Worm (Caenorhabditis elegans) whole organism, young adult: ENCODE results near the gene T26G10.5.

Experiments
- D2030.7 ChIP-seq: fragments of 200-800 bp; sonication (Bioruptor generic); IDR thresholded peaks from 2 replicates; pipeline ENCODE4 v1.3.6; 2022; ENCODE audit warnings: missing genetic modification reagents, missing genetic modification characterization, missing compliant biosample characterization
- F23B12.7 ChIP-seq: sonication (generic microtip); optimal IDR thresholded peaks from 2 replicates; lab custom pipeline; 2017; ENCODE audit warnings: missing genetic modification characterization, mild to moderate bottlenecking, missing compliant biosample characterization, antibody characterized with exemption, moderate library complexity; ENCODE audit not compliant: insufficient read depth
- F33H1.4 ChIP-seq: fragments of 200-800 bp; sonication (Bioruptor generic); IDR thresholded peaks from 2 replicates; pipeline ENCODE4 v1.3.6; 2022; ENCODE audit warnings: missing genetic modification reagents, missing genetic modification characterization, missing compliant biosample characterization
- F39B2.1 ChIP-seq: fragments of 200-800 bp; sonication (Bioruptor generic); IDR thresholded peaks from 2 replicates; pipeline ENCODE4 v1.3.6; 2022; ENCODE audit warnings: missing genetic modification reagents, missing genetic modification characterization, missing compliant biosample characterization
- F49E8.2 ChIP-seq: sonication (generic microtip); optimal IDR thresholded peaks from 3 replicates; lab custom pipeline; 2017; ENCODE audit warnings: missing genetic modification characterization, mild to moderate bottlenecking, missing compliant biosample characterization, antibody characterized with exemption, moderate library complexity; ENCODE audit not compliant: insufficient read depth
- F57C9.4 ChIP-seq: sonication (generic microtip); optimal IDR thresholded peaks from 2 replicates; lab custom pipeline; 2017; ENCODE audit warnings: mild to moderate bottlenecking, missing genetic modification characterization, missing compliant biosample characterization
- K11D2.4 ChIP-seq: fragments of 200-800 bp; sonication (Bioruptor generic); IDR thresholded peaks from 2 replicates; pipeline ENCODE4 v1.3.6; 2022; ENCODE audit warnings: missing genetic modification reagents, missing genetic modification characterization, missing compliant biosample characterization
- Y95B8A.8 ChIP-seq: fragments of 200-800 bp; sonication (Bioruptor generic); IDR thresholded peaks from 2 replicates; pipeline ENCODE4 v1.3.6; 2022; ENCODE audit warnings: missing genetic modification reagents, missing genetic modification characterization, missing compliant biosample characterization
- attf-5 ChIP-seq: fragments of 200-800 bp; sonication (Bioruptor generic); optimal IDR thresholded peaks from 2 replicates; lab custom pipeline; 2018; ENCODE audit warnings: mild to moderate bottlenecking, missing genetic modification characterization, missing compliant biosample characterization
- cebp-1 ChIP-seq, 2 experiments: fragments of 200-800 bp in 1 of 2; sonication (Bioruptor generic) in 1 of 2; sonication (generic microtip) in 1 of 2; IDR thresholded peaks in 1 of 2; optimal IDR thresholded peaks in 1 of 2; 2 replicates each; pipeline versions ENCODE4 v1.3.6 to Lab custom; 2017 to 2022; ENCODE audit warnings: missing compliant biosample characterization in 2 of 2, missing genetic modification characterization in 2 of 2, mild to moderate bottlenecking in 1 of 2, missing genetic modification reagents in 1 of 2, moderate library complexity in 1 of 2
- ceh-91 ChIP-seq: fragments of 200-800 bp; sonication (Bioruptor generic); IDR thresholded peaks from 2 replicates; pipeline ENCODE4 v1.3.6; 2022; ENCODE audit warnings: missing genetic modification reagents, missing genetic modification characterization, missing compliant biosample characterization
- dox-1 ChIP-seq: fragments of 200-800 bp; sonication (Bioruptor generic); IDR thresholded peaks from 2 replicates; pipeline ENCODE4 v1.3.6; 2022; ENCODE audit warnings: missing genetic modification reagents, missing genetic modification characterization, missing compliant biosample characterization
- fkh-3 ChIP-seq: sonication (generic microtip); optimal IDR thresholded peaks from 2 replicates; lab custom pipeline; 2016; ENCODE audit warnings: mild to moderate bottlenecking, missing genetic modification characterization, missing compliant biosample characterization
- hmg-1.2 ChIP-seq: fragments of 200-800 bp; sonication (Bioruptor generic); IDR thresholded peaks from 2 replicates; pipeline ENCODE4 v1.3.6; 2022; ENCODE audit warnings: missing genetic modification reagents, missing genetic modification characterization, missing compliant biosample characterization
- hsf-1 ChIP-seq: fragments of 200-800 bp; sonication (Bioruptor generic); IDR thresholded peaks from 2 replicates; pipeline ENCODE4 v1.3.6; 2022; ENCODE audit warnings: missing genetic modification reagents, missing genetic modification characterization, missing compliant biosample characterization
- lin-35 ChIP-seq, 3 experiments: fragments of 150-350 bp in 2 of 3; sonication (generic microtip) in 1 of 3; optimal IDR thresholded peaks; 2 replicates each; lab custom pipeline; 2014 to 2018; ENCODE audit warnings: missing biosample characterization in 3 of 3, missing genetic modification characterization in 3 of 3, missing genetic modification reagents in 3 of 3
- lin-54 ChIP-seq: fragments of 200-800 bp; sonication (Bioruptor generic); optimal IDR thresholded peaks from 2 replicates; lab custom pipeline; 2018; ENCODE audit warnings: mild to moderate bottlenecking, missing genetic modification characterization, missing compliant biosample characterization
- lsl-1 ChIP-seq: fragments of 200-800 bp; sonication (Bioruptor generic); optimal IDR thresholded peaks from 2 replicates; lab custom pipeline; 2018; ENCODE audit warnings: mild to moderate bottlenecking, missing genetic modification characterization, moderate library complexity, missing compliant biosample characterization
- madf-8 ChIP-seq: fragments of 200-800 bp; sonication (Bioruptor generic); conservative IDR thresholded peaks from 2 replicates; pipeline ENCODE4 v1.3.6; 2022; ENCODE audit warnings: missing genetic modification reagents, missing genetic modification characterization, missing compliant biosample characterization
- mcd-1 ChIP-seq: fragments of 200-800 bp; sonication (Bioruptor generic); IDR thresholded peaks from 2 replicates; pipeline ENCODE4 v1.3.6; 2022; ENCODE audit warnings: missing genetic modification reagents, missing genetic modification characterization, missing compliant biosample characterization
- nhr-27 ChIP-seq: fragments of 200-800 bp; sonication (Bioruptor generic); optimal IDR thresholded peaks from 2 replicates; lab custom pipeline; 2018; ENCODE audit warnings: mild to moderate bottlenecking, missing genetic modification characterization, moderate library complexity, missing compliant biosample characterization
- nhr-80 ChIP-seq: sonication (generic microtip); optimal IDR thresholded peaks from 2 replicates; lab custom pipeline; 2016; ENCODE audit warnings: missing genetic modification characterization, missing compliant biosample characterization
- pbrm-1 ChIP-seq: fragments of 200-800 bp; sonication (Bioruptor generic); IDR thresholded peaks from 2 replicates; pipeline ENCODE4 v1.3.6; 2022; ENCODE audit warnings: missing genetic modification reagents, missing genetic modification characterization, missing compliant biosample characterization
- pha-4 ChIP-seq: fragments of 150-350 bp; sonication (generic microtip); optimal IDR thresholded peaks from 2 replicates; lab custom pipeline; 2014; ENCODE audit warnings: missing biosample characterization, missing genetic modification reagents, missing genetic modification characterization
- rpc-1 ChIP-seq, 2 experiments: fragments of 150-350 bp in 1 of 2; sonication (generic microtip) in 1 of 2; optimal IDR thresholded peaks; 2 replicates each; lab custom pipeline; 2014 to 2018; ENCODE audit warnings: missing biosample characterization in 1 of 2, missing genetic modification characterization in 1 of 2, missing genetic modification reagents in 1 of 2, missing genotype in 1 of 2
- sea-2 ChIP-seq: fragments of 200-800 bp; sonication (Bioruptor generic); IDR thresholded peaks from 2 replicates; pipeline ENCODE4 v1.3.6; 2022; ENCODE audit warnings: missing genetic modification characterization, missing compliant biosample characterization
- snpc-1.3 ChIP-seq: sonication (generic microtip); optimal IDR thresholded peaks from 2 replicates; lab custom pipeline; 2017; ENCODE audit warnings: missing genetic modification characterization, mild to moderate bottlenecking, missing compliant biosample characterization, antibody characterized with exemption, moderate library complexity, missing genotype, missing genetic modification reagents; ENCODE audit not compliant: insufficient read depth
- snpc-3.4 ChIP-seq: sonication (generic microtip); optimal IDR thresholded peaks from 2 replicates; lab custom pipeline; 2017; ENCODE audit warnings: missing genetic modification characterization, mild to moderate bottlenecking, missing compliant biosample characterization, antibody characterized with exemption, moderate library complexity, missing genotype, missing genetic modification reagents
- snpc-4 ChIP-seq, 5 experiments: fragments of 150-350 bp in 1 of 5; sonication (generic microtip) in 4 of 5; optimal IDR thresholded peaks; 2 replicates each; lab custom pipeline; 2014 to 2018; ENCODE audit warnings: missing genetic modification characterization in 5 of 5, missing biosample characterization in 3 of 5, antibody characterized with exemption in 2 of 5, mild to moderate bottlenecking in 2 of 5, missing compliant biosample characterization in 2 of 5, missing genotype in 2 of 5, moderate library complexity in 2 of 5, missing genetic modification reagents in 1 of 5
- tbp1 ChIP-seq: fragments of 200-800 bp; sonication (Bioruptor generic); optimal IDR thresholded peaks from 2 replicates; lab custom pipeline; 2018; ENCODE audit warnings: mild to moderate bottlenecking, missing genetic modification characterization, missing compliant biosample characterization
- tlf-1 ChIP-seq: fragments of 200-800 bp; sonication (Bioruptor generic); optimal IDR thresholded peaks from 2 replicates; lab custom pipeline; 2018; ENCODE audit warnings: mild to moderate bottlenecking, missing genetic modification characterization, missing compliant biosample characterization
- unc-130 ChIP-seq: sonication (generic microtip); optimal IDR thresholded peaks from 2 replicates; lab custom pipeline; 2016; ENCODE audit warnings: missing genetic modification reagents, missing genetic modification characterization, missing compliant biosample characterization
- unc-62 ChIP-seq: fragments of 150-350 bp; optimal IDR thresholded peaks from 2 replicates; lab custom pipeline; 2014; ENCODE audit warnings: missing biosample characterization, missing genetic modification reagents, missing genetic modification characterization
- ztf-18 ChIP-seq: sonication (generic microtip); optimal IDR thresholded peaks from 2 replicates; lab custom pipeline; 2016; ENCODE audit warnings: missing genotype, mild to moderate bottlenecking, missing genetic modification characterization, missing compliant biosample characterization
- ztf-3 ChIP-seq: fragments of 200-800 bp; sonication (Bioruptor generic); optimal IDR thresholded peaks from 2 replicates; lab custom pipeline; 2018; ENCODE audit warnings: mild to moderate bottlenecking, missing genetic modification characterization, missing compliant biosample characterization

The T26G10.5 gene

DNA sequence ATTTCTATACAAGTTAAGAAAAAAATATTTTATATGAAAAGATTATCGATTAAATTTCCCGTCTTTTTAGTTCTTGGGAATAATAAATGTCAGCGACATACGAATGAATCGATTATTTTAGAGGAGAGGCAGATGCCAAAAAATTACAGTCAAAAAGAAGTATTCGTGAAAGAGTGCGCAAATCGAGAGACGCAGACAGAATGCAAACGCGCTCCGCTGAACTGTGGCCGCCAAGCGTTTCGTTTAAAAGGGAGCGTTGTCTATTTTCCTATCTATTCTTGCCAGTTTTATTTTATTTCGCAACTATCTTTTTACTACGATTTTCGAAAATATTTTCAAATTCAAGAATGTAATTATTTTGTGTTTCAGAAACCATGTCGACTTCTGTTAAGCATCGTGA lies 40.9 kb upstream of the T26G10.5 start, which contains the start of gene baf-1 (continued):
- TF ChIP-seq fkh-3 (tag; lab: Kevin White, UChicago) (peak; percentile 37), lsl-1 (GFP tag; lab: Kevin White, UChicago) (peak; percentile 44), lin-35 (GFP tag; optimal IDR thresholded peaks at IDR 0.05; lab: Kevin White, UChicago) (peak in 1 of 3 experiments; percentile 51), hsf-1 (GFP tag; lab: Robert Waterston, UW) (peak; percentile 41; the same call in 1 of the 2 replicates), K11D2.4 (GFP tag; lab: Robert Waterston, UW) (peak; percentile 60; the same call in 1 of the 2 replicates), dox-1 (GFP tag; lab: Robert Waterston, UW) (peak; percentile 76), mcd-1 (GFP tag; lab: Robert Waterston, UW) (peak; percentile 97), unc-130 (GFP tag; lab: Kevin White, UChicago) (peak; percentile 25), pbrm-1 (GFP tag; lab: Robert Waterston, UW) (0 out of 2 replicates have a peak, but pooled peaks have one; percentile 16), snpc-4 (GFP tag; optimal IDR thresholded peaks at IDR 0.05; lab: Kevin White, UChicago) (no peak), snpc-4 (tag; optimal IDR thresholded peaks at IDR 0.05; lab: Kevin White, UChicago) (peak in 2 of 4 experiments; percentile 38 to 41), ceh-91 (GFP tag; lab: Robert Waterston, UW) (peak; percentile 43; the same call in 1 of the 2 replicates), attf-5 (GFP tag; lab: Kevin White, UChicago) (peak; percentile 81), snpc-3.4 (tag; lab: Kevin White, UChicago) (peak; percentile 11), tbp1 (GFP tag; lab: Kevin White, UChicago) (peak; percentile 50), D2030.7 (GFP tag; lab: Robert Waterston, UW) (peak; percentile 27; the same call in 1 of the 2 replicates), hmg-1.2 (GFP tag; lab: Robert Waterston, UW) (peak; percentile 97), nhr-27 (tag; lab: Kevin White, UChicago) (no peak), snpc-1.3 (tag; lab: Kevin White, UChicago) (peak; percentile 15), F33H1.4 (no peak), madf-8 (GFP tag; lab: Robert Waterston, UW) (0 out of 2 replicates have a peak, but pooled peaks have one; percentile 15), lin-54 (GFP tag; lab: Kevin White, UChicago) (peak; percentile 65), F49E8.2 (tag; lab: Kevin White, UChicago) (peak; percentile 20), ztf-18 (tag; lab: Kevin White, UChicago) (peak; percentile 33), cebp-1 (GFP tag; IDR thresholded peaks at IDR 0.05; lab: Robert Waterston, UW) (peak; percentile 21; the same call in 1 of the 2 replicates), cebp-1 (tag; optimal IDR thresholded peaks at IDR 0.05; lab: Kevin White, UChicago) (peak; percentile 92)

DNA sequence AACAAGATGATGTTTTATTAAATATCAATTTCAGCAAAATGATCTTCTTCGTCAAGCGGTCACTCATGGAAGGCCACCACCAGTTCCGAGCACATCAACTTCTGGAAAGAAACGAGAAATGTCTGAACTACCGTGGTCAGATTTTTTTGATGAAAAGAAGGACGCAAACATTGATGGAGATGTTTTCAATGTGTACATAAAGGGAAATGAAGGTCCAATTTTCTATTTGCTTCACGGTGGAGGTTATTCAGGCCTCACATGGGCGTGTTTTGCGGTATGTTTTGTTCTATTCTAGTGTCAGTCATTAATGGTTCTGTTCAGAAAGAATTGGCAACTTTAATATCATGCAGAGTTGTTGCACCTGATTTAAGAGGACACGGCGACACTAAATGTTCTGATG lies 39.7 kb upstream of the T26G10.5 start, which contains the start of gene B0464.6:
TSS of gene B0464.6 (minus strand) at position 101 of the 400 bp plus-strand sequence.
- TF ChIP-seq sea-2 (no peak), F23B12.7 (tag; lab: Kevin White, UChicago) (no peak), snpc-4 (GFP tag; optimal IDR thresholded peaks at IDR 0.05; lab: Kevin White, UChicago) (no peak), snpc-4 (tag; optimal IDR thresholded peaks at IDR 0.05; lab: Kevin White, UChicago) (no peak), F39B2.1 (GFP tag; lab: Robert Waterston, UW) (no peak), F57C9.4 (tag; lab: Kevin White, UChicago) (no peak), tlf-1 (no peak), D2030.7 (GFP tag; lab: Robert Waterston, UW) (no peak), Y95B8A.8 (GFP tag; lab: Robert Waterston, UW) (no peak), unc-62 (no peak), ztf-3 (GFP tag; lab: Kevin White, UChicago) (no peak), mcd-1 (GFP tag; lab: Robert Waterston, UW) (no peak), pha-4 (tag; lab: Kevin White, UChicago) (no peak), nhr-80 (tag; lab: Kevin White, UChicago) (no peak), rpc-1 (optimal IDR thresholded peaks at IDR 0.05; lab: Kevin White, UChicago) (no peak), rpc-1 (tag; optimal IDR thresholded peaks at IDR 0.05; lab: Kevin White, UChicago) (no peak)
